Fruit fly (Drosophila melanogaster) whole organism, embryonic: ENCODE measurements around the gene CG42571.

Experiments used
- ATbp ChIP-seq: fragments of 200-800 bp; sonication (Bioruptor generic); optimal IDR thresholded peaks from 2 replicates; lab custom pipeline; 2017; ENCODE audit warnings: missing biosample characterization, mild to moderate bottlenecking, missing genetic modification characterization, missing genetic modification reagents
- Bdp1 ChIP-seq: fragments of 200-800 bp; sonication (Bioruptor generic); optimal IDR thresholded peaks from 3 replicates; lab custom pipeline; 2016; ENCODE audit warnings: missing biosample characterization, missing genetic modification characterization
- CG10959 ChIP-seq: fragments of 200-800 bp; sonication (Bioruptor generic); IDR thresholded peaks from 2 replicates; pipeline ENCODE4 v1.3.6; 2022; ENCODE audit warnings: missing biosample characterization, missing genetic modification characterization
- CG11695 ChIP-seq: fragments of 200-800 bp; sonication (Bioruptor generic); IDR thresholded peaks from 3 replicates; pipeline ENCODE4 v1.3.6; 2022; ENCODE audit warnings: missing biosample characterization, missing genetic modification characterization
- CG11696 ChIP-seq: fragments of 200-800 bp; sonication (Bioruptor generic); IDR thresholded peaks from 2 replicates; pipeline ENCODE4 v1.3.6; 2022; ENCODE audit warnings: missing biosample characterization, missing genetic modification characterization
- CG13775 ChIP-seq: fragments of 200-800 bp; sonication (Bioruptor generic); optimal IDR thresholded peaks from 3 replicates; lab custom pipeline; 2017; ENCODE audit warnings: missing biosample characterization, mild to moderate bottlenecking, missing genetic modification characterization
- CG14014 ChIP-seq: fragments of 200-800 bp; sonication (Bioruptor generic); IDR thresholded peaks from 2 replicates; pipeline ENCODE4 v1.3.6; 2022; ENCODE audit warnings: missing biosample characterization, missing genetic modification characterization
- CG14667 ChIP-seq: fragments of 200-800 bp; sonication (Bioruptor generic); IDR thresholded peaks from 2 replicates; pipeline ENCODE4 v1.3.6; 2022; ENCODE audit warnings: missing biosample characterization, missing genetic modification characterization
- CG2116 ChIP-seq: fragments of 200-800 bp; sonication (Bioruptor generic); optimal IDR thresholded peaks from 3 replicates; lab custom pipeline; 2018; ENCODE audit warnings: missing biosample characterization, mild to moderate bottlenecking, missing genetic modification characterization
- CG2199 ChIP-seq: fragments of 200-800 bp; sonication (Bioruptor generic); IDR thresholded peaks from 3 replicates; pipeline ENCODE4 v1.3.6; 2022; ENCODE audit warnings: missing biosample characterization, missing genetic modification characterization
- CG2875 ChIP-seq: fragments of 200-800 bp; sonication (Bioruptor generic); optimal IDR thresholded peaks from 2 replicates; lab custom pipeline; 2017; ENCODE audit warnings: missing biosample characterization, mild to moderate bottlenecking, missing genetic modification characterization, missing genetic modification reagents
- CG34376 ChIP-seq: fragments of 200-800 bp; sonication (Bioruptor generic); optimal IDR thresholded peaks from 2 replicates; lab custom pipeline; 2018; ENCODE audit warnings: missing biosample characterization, mild to moderate bottlenecking, missing genetic modification characterization
- CG4730 ChIP-seq: fragments of 200-800 bp; sonication (Bioruptor generic); IDR thresholded peaks from 2 replicates; pipeline ENCODE4 v1.3.6; 2022; ENCODE audit warnings: missing biosample characterization, missing genetic modification characterization
- CG4820 ChIP-seq: fragments of 200-800 bp; sonication (Bioruptor generic); optimal IDR thresholded peaks from 3 replicates; lab custom pipeline; 2016; ENCODE audit warnings: missing biosample characterization, missing genetic modification characterization
- CG6765 ChIP-seq: fragments of 200-800 bp; sonication (Bioruptor generic); optimal IDR thresholded peaks from 3 replicates; lab custom pipeline; 2017; ENCODE audit warnings: missing biosample characterization, mild to moderate bottlenecking, missing genetic modification characterization
- CG9876 ChIP-seq: fragments of 200-800 bp; sonication (Bioruptor generic); optimal IDR thresholded peaks from 2 replicates; lab custom pipeline; 2016; ENCODE audit warnings: missing biosample characterization, missing genetic modification characterization
- CoRest ChIP-seq: fragments of 200-800 bp; sonication (Bioruptor generic); optimal IDR thresholded peaks from 3 replicates; lab custom pipeline; 2018; ENCODE audit warnings: missing biosample characterization, mild to moderate bottlenecking, missing genetic modification characterization, moderate library complexity
- D19A ChIP-seq: fragments of 200-800 bp; optimal IDR thresholded peaks from 3 replicates; lab custom pipeline; 2019; ENCODE audit warnings: missing biosample characterization, mild to moderate bottlenecking, missing genetic modification characterization, moderate library complexity
- Dbx ChIP-seq: fragments of 200-800 bp; sonication (Bioruptor generic); IDR thresholded peaks from 3 replicates; pipeline ENCODE4 v1.3.6; 2022; ENCODE audit warnings: missing biosample characterization, missing genetic modification characterization
- Dfd ChIP-seq, 2 experiments: fragments of >200 bp; optimal IDR thresholded peaks; 2 replicates each; lab custom pipeline; 2017; ENCODE audit warnings: missing biosample characterization in 2 of 2, missing genetic modification characterization in 2 of 2
- Dip2 ChIP-seq: fragments of 200-800 bp; sonication (Bioruptor generic); IDR thresholded peaks from 2 replicates; pipeline ENCODE4 v1.3.6; 2022; ENCODE audit warnings: missing biosample characterization, missing genetic modification characterization
- Dip3 ChIP-seq: fragments of 200-800 bp; sonication (Bioruptor generic); optimal IDR thresholded peaks from 3 replicates; lab custom pipeline; 2016; ENCODE audit warnings: missing biosample characterization, missing genetic modification characterization
- E2f2 ChIP-seq: fragments of 200-800 bp; sonication (Bioruptor generic); IDR thresholded peaks from 2 replicates; pipeline ENCODE4 v1.3.6; 2022; ENCODE audit warnings: missing biosample characterization, missing genetic modification characterization
- Ets65A ChIP-seq: fragments of 200-800 bp; sonication (Bioruptor generic); peaks from one replicate; lab custom pipeline; 2016; ENCODE audit warnings: missing biosample characterization, missing genetic modification characterization
- MBD-R2 ChIP-seq: fragments of 200-800 bp; sonication (Bioruptor generic); IDR thresholded peaks from 2 replicates; pipeline ENCODE4 v1.3.6; 2022; ENCODE audit warnings: missing biosample characterization, missing genetic modification characterization
- Mes4 ChIP-seq: fragments of 200-800 bp; sonication (Bioruptor generic); optimal IDR thresholded peaks from 2 replicates; lab custom pipeline; 2016; ENCODE audit warnings: missing biosample characterization, missing genetic modification characterization
- NfI ChIP-seq: fragments of 200-800 bp; sonication (Bioruptor generic); optimal IDR thresholded peaks from 3 replicates; lab custom pipeline; 2018; ENCODE audit warnings: missing biosample characterization, mild to moderate bottlenecking, missing genetic modification characterization, moderate library complexity
- Oaz ChIP-seq: fragments of 200-800 bp; sonication (Bioruptor generic); IDR thresholded peaks from 2 replicates; pipeline ENCODE4 v1.3.6; 2022; ENCODE audit warnings: missing biosample characterization, missing genetic modification characterization
- Oli ChIP-seq: fragments of 200-800 bp; sonication (Bioruptor generic); optimal IDR thresholded peaks from 2 replicates; lab custom pipeline; 2018; ENCODE audit warnings: missing biosample characterization, mild to moderate bottlenecking, missing genetic modification characterization, moderate library complexity
- Opbp ChIP-seq: fragments of 200-800 bp; sonication (Bioruptor generic); IDR thresholded peaks from 3 replicates; pipeline ENCODE4 v1.3.6; 2022; ENCODE audit warnings: missing biosample characterization, missing genetic modification characterization; ENCODE audit not compliant: partially characterized antibody
- Pdp1 ChIP-seq, 2 experiments: fragments of 200-800 bp; sonication (Bioruptor generic); optimal IDR thresholded peaks; 3 replicates each; lab custom pipeline; 2016; ENCODE audit warnings: missing biosample characterization in 2 of 2, missing genetic modification characterization in 2 of 2, mild to moderate bottlenecking in 1 of 2, moderate library complexity in 1 of 2
- Scr ChIP-seq: fragments of 200-800 bp; sonication (Bioruptor generic); IDR thresholded peaks from 2 replicates; pipeline ENCODE4 v1.3.6; 2022; ENCODE audit warnings: missing biosample characterization, missing genetic modification characterization; ENCODE audit not compliant: partially characterized antibody
- Sry-δ ChIP-seq: fragments of 200-800 bp; sonication (Bioruptor generic); optimal IDR thresholded peaks from 2 replicates; lab custom pipeline; 2016; ENCODE audit warnings: missing biosample characterization, missing genetic modification characterization
- Tbp ChIP-seq: fragments of >200 bp; optimal IDR thresholded peaks from 2 replicates; lab custom pipeline; 2018; ENCODE audit warnings: missing biosample characterization, missing genetic modification characterization
- ab ChIP-seq: fragments of 200-800 bp; sonication (Bioruptor generic); optimal IDR thresholded peaks from 2 replicates; lab custom pipeline; 2016; ENCODE audit warnings: missing biosample characterization, missing genetic modification characterization
- al ChIP-seq: fragments of 200-800 bp; sonication (Bioruptor generic); IDR thresholded peaks from 2 replicates; pipeline ENCODE4 v1.3.6; 2022; ENCODE audit warnings: missing biosample characterization, missing genetic modification characterization
- ash1 ChIP-seq: fragments of 200-800 bp; sonication (Bioruptor generic); optimal IDR thresholded peaks from 2 replicates; lab custom pipeline; 2018; ENCODE audit warnings: missing biosample characterization, mild to moderate bottlenecking, missing genetic modification characterization
- bowl ChIP-seq: fragments of 200-800 bp; sonication (Bioruptor generic); IDR thresholded peaks from 2 replicates; pipeline ENCODE4 v1.3.6; 2022; ENCODE audit warnings: missing biosample characterization, missing genetic modification characterization
- btn ChIP-seq: fragments of 200-800 bp; sonication (Bioruptor generic); optimal IDR thresholded peaks from 2 replicates; lab custom pipeline; 2016; ENCODE audit warnings: missing biosample characterization, missing genetic modification characterization
- dpn ChIP-seq, 2 experiments: fragments of 200-800 bp; sonication (Bioruptor generic); optimal IDR thresholded peaks; 3 replicates each; lab custom pipeline; 2016; ENCODE audit warnings: missing biosample characterization in 2 of 2, missing genetic modification characterization in 2 of 2
- jumu ChIP-seq: fragments of 200-800 bp; sonication (Bioruptor generic); optimal IDR thresholded peaks from 3 replicates; lab custom pipeline; 2016; ENCODE audit warnings: missing biosample characterization, missing genetic modification characterization
- lab ChIP-seq: fragments of 200-800 bp; sonication (Bioruptor generic); optimal IDR thresholded peaks from 3 replicates; lab custom pipeline; 2017; ENCODE audit warnings: missing biosample characterization, missing genetic modification characterization, mild to moderate bottlenecking, moderate library complexity, missing genetic modification reagents
- nerfin-2 ChIP-seq: fragments of 200-800 bp; sonication (Bioruptor generic); IDR thresholded peaks from 2 replicates; pipeline ENCODE4 v1.3.6; 2022; ENCODE audit warnings: missing biosample characterization, missing genetic modification characterization; ENCODE audit not compliant: partially characterized antibody
- oc ChIP-seq: fragments of 200-800 bp; sonication (Bioruptor generic); optimal IDR thresholded peaks from 2 replicates; lab custom pipeline; 2018; ENCODE audit warnings: missing biosample characterization, mild to moderate bottlenecking, missing genetic modification characterization, moderate library complexity
- onecut ChIP-seq: fragments of 200-800 bp; sonication (Bioruptor generic); IDR thresholded peaks from 2 replicates; pipeline ENCODE4 v1.3.6; 2022; ENCODE audit warnings: missing biosample characterization, missing genetic modification characterization
- pros ChIP-seq: fragments of 200-800 bp; sonication (Bioruptor generic); optimal IDR thresholded peaks from 3 replicates; lab custom pipeline; 2019; ENCODE audit warnings: missing biosample characterization, mild to moderate bottlenecking, missing genetic modification characterization, moderate library complexity
- pzg ChIP-seq: fragments of 200-800 bp; sonication (Bioruptor generic); optimal IDR thresholded peaks from 3 replicates; lab custom pipeline; 2018; ENCODE audit warnings: missing biosample characterization, mild to moderate bottlenecking, missing genetic modification characterization, moderate library complexity
- sens-2 ChIP-seq: fragments of 200-800 bp; sonication (Bioruptor generic); IDR thresholded peaks from 2 replicates; pipeline ENCODE4 v1.3.6; 2022; ENCODE audit warnings: missing biosample characterization, missing genetic modification characterization
- sisA ChIP-seq: fragments of 200-800 bp; sonication (Bioruptor generic); IDR thresholded peaks from 2 replicates; pipeline ENCODE4 v1.3.6; 2022; ENCODE audit warnings: missing biosample characterization, missing genetic modification characterization
- sug ChIP-seq: fragments of 200-800 bp; optimal IDR thresholded peaks from 2 replicates; lab custom pipeline; 2019; ENCODE audit warnings: missing biosample characterization, mild to moderate bottlenecking, missing genetic modification characterization, moderate library complexity
- tx ChIP-seq: fragments of 200-800 bp; sonication (Bioruptor generic); optimal IDR thresholded peaks from 2 replicates; lab custom pipeline; 2016; ENCODE audit warnings: missing biosample characterization, missing genetic modification characterization

Gene CG42571

dm6 chr3L:15715788-15716503 lies at the start of gene CG42571 (continued):
- no peak for TF ChIP-seq NfI (GFP tag; lab: Kevin White, UChicago)
- peak; percentile 40 for TF ChIP-seq Mes4 (GFP tag; lab: Kevin White, UChicago)
- peak; percentile 13 for TF ChIP-seq Bdp1 (GFP tag; lab: Kevin White, UChicago)
- peak; percentile 43; the same call in 1 of the 2 replicates for TF ChIP-seq CG11696 (GFP tag; lab: Robert Waterston, UW)
- TF ChIP-seq oc (tag; lab: Kevin White, UChicago): peak; percentile 19
- no peak for TF ChIP-seq Scr (GFP tag; lab: Robert Waterston, UW)
- no peak for TF ChIP-seq Tbp (GFP tag; lab: Kevin White, UChicago)
- no peak for TF ChIP-seq D19A
- TF ChIP-seq E2f2 (GFP tag; lab: Robert Waterston, UW): no peak
- TF ChIP-seq Oli (tag; lab: Kevin White, UChicago): peak; percentile 20
- TF ChIP-seq onecut (GFP tag; lab: Robert Waterston, UW): peak; percentile 47; the same call in 1 of the 2 replicates
- TF ChIP-seq CG4820 (GFP tag; lab: Kevin White, UChicago): no peak
- TF ChIP-seq CG6765 (GFP tag; lab: Kevin White, UChicago): no peak
- no peak for TF ChIP-seq bowl (GFP tag; lab: Robert Waterston, UW)
- TF ChIP-seq CG14667 (GFP tag; lab: Robert Waterston, UW): no peak
- no peak for TF ChIP-seq Dbx (GFP tag; lab: Robert Waterston, UW)
- no peak for TF ChIP-seq Ets65A
- TF ChIP-seq sug (tag; lab: Kevin White, UChicago): no peak
- no peak for TF ChIP-seq CG13775
- TF ChIP-seq ash1: no peak
- TF ChIP-seq CoRest: peak; percentile 20
- no peak for TF ChIP-seq nerfin-2 (GFP tag; lab: Robert Waterston, UW)
- 0 out of 2 replicates have a peak, but pooled peaks have one; percentile 21 for TF ChIP-seq Oaz
- no peak for TF ChIP-seq CG14014 (GFP tag; lab: Robert Waterston, UW)
- no peak for TF ChIP-seq pros
- no peak for TF ChIP-seq Pdp1 (GFP tag; optimal IDR thresholded peaks at IDR 0.05; lab: Kevin White, UChicago)
- no peak for TF ChIP-seq sisA (GFP tag; lab: Robert Waterston, UW)
- no peak for TF ChIP-seq CG9876 (GFP tag; lab: Kevin White, UChicago)
- TF ChIP-seq ATbp: peak; percentile 76
- 0 out of 2 replicates have a peak, but pooled peaks have one; percentile 18 for TF ChIP-seq CG10959 (GFP tag; lab: Robert Waterston, UW)
- no peak for TF ChIP-seq Dip2 (GFP tag; lab: Robert Waterston, UW)
- no peak for TF ChIP-seq Dfd (GFP tag; optimal IDR thresholded peaks at IDR 0.05; lab: Kevin White, UChicago)
- TF ChIP-seq ab (GFP tag; lab: Kevin White, UChicago): no peak
- TF ChIP-seq sens-2 (GFP tag; lab: Robert Waterston, UW): no peak
- 0 out of 3 replicates have a peak, but pooled peaks have one; percentile 43 for TF ChIP-seq CG2199 (GFP tag; lab: Robert Waterston, UW)
- no peak for TF ChIP-seq CG34376 (GFP tag; lab: Kevin White, UChicago)
- TF ChIP-seq CG4730 (GFP tag; lab: Robert Waterston, UW): no peak
- no peak for TF ChIP-seq Dip3
- no peak for TF ChIP-seq pzg (GFP tag; lab: Kevin White, UChicago)
- TF ChIP-seq tx: no peak
- no peak for TF ChIP-seq Opbp (GFP tag; lab: Robert Waterston, UW)
- TF ChIP-seq Sry-δ (GFP tag; lab: Kevin White, UChicago): no peak
- peak; percentile 42; the same call in 1 of the 3 replicates for TF ChIP-seq CG11695
- TF ChIP-seq al: no peak
- no peak for TF ChIP-seq dpn (GFP tag; optimal IDR thresholded peaks at IDR 0.05; lab: Kevin White, UChicago)
- peak; percentile 80 for TF ChIP-seq CG2875 (GFP tag; lab: Kevin White, UChicago)
- peak; percentile 34 for TF ChIP-seq lab (GFP tag; lab: Kevin White, UChicago)
- TF ChIP-seq MBD-R2 (GFP tag; lab: Robert Waterston, UW): no peak
- TF ChIP-seq btn (GFP tag; lab: Kevin White, UChicago): peak; percentile 59
- peak; percentile 15 for TF ChIP-seq CG2116 (GFP tag; lab: Kevin White, UChicago)
- TF ChIP-seq jumu (GFP tag; lab: Kevin White, UChicago): no peak
